Worm (Caenorhabditis elegans): Measurements from ENCODE around the gene sel-11.

sel-11 gene

DNA sequence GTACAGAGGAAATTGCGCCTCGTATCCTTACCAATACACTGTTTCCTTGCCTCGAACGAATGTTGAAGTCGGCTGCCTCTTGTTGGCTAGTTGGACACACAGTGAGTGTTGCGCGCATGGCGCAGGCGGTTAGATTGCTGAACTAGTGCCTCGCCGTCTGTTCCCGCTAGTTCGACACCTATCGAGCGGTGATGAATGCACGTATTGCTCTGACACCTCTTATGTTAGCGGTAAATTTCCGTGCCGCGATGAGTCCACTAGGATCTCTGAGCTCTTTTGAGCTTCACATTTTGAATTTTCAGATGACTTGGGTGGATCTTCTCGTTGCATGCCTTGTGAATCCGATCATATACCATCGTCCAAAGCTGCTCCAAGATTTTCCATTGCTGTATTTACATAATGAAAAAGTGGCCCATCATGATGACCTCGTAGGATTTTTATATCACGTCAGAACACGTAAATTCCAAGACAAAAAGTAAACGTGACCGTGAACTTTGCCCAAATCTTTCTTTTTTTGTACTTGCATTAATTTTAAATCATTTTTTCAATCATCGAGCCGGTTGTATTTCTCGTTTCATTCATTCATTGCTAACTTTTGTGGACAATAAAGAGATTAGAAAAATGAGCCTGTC is 15.8 kb downstream of the sel-11 start, which contains the start of gene F55A11.11 (continued):
- TF ChIP-seq ceh-22 (tag; optimal IDR thresholded peaks at IDR 0.05) = peak; percentile 44
- peak; percentile 59 for TF ChIP-seq hlh-30 (tag; optimal IDR thresholded peaks at IDR 0.05; ENCODE audit: insufficient read depth)
- TF ChIP-seq ceh-19 (GFP tag; optimal IDR thresholded peaks at IDR 0.05) = peak; percentile 96
- TF ChIP-seq elt-4 (tag; optimal IDR thresholded peaks at IDR 0.05) = peak; percentile 52
- TF ChIP-seq ets-4 (tag; optimal IDR thresholded peaks at IDR 0.05) = peak; percentile 63
- peak; percentile 80 for TF ChIP-seq mec-3 (tag; optimal IDR thresholded peaks at IDR 0.05; ENCODE audit: borderline replicate concordance)
- peak; percentile 98 for TF ChIP-seq pha-2 (tag; optimal IDR thresholded peaks at IDR 0.05)
- TF ChIP-seq hlh-8 (tag; optimal IDR thresholded peaks at IDR 0.05) = peak; percentile 85
- peak; percentile 92 for TF ChIP-seq T23F11.4 (GFP tag; optimal IDR thresholded peaks at IDR 0.05)
- TF ChIP-seq tbx-2 (tag; optimal IDR thresholded peaks at IDR 0.05) = peak; percentile 94
- peak; percentile 89 for TF ChIP-seq sox-2 (GFP tag; IDR thresholded peaks at IDR 0.05)
- peak; percentile 91 for TF ChIP-seq ceh-48 (tag; optimal IDR thresholded peaks at IDR 0.05)
- TF ChIP-seq F13H6.1 (tag; optimal IDR thresholded peaks at IDR 0.05) = peak; percentile 87
- TF ChIP-seq C38D4.7 (GFP tag; optimal IDR thresholded peaks at IDR 0.05) = peak; percentile 89
- TF ChIP-seq unc-55 (GFP tag; optimal IDR thresholded peaks at IDR 0.05) = no peak
- peak; percentile 61 for TF ChIP-seq tbx-7 (tag; optimal IDR thresholded peaks at IDR 0.05)
- no peak for TF ChIP-seq pha-4 (tag; optimal IDR thresholded peaks at IDR 0.05)
- peak; percentile 94 for TF ChIP-seq fkh-6 (tag; optimal IDR thresholded peaks at IDR 0.05)
- peak; percentile 88 for TF ChIP-seq ceh-9 (tag; optimal IDR thresholded peaks at IDR 0.05)
- peak; percentile 88 for TF ChIP-seq ceh-24 (tag; optimal IDR thresholded peaks at IDR 0.05)
- peak; percentile 81 for TF ChIP-seq nfya-1 (tag; optimal IDR thresholded peaks at IDR 0.05)
- TF ChIP-seq lin-11 (tag; optimal IDR thresholded peaks at IDR 0.05) = peak; percentile 91
- TF ChIP-seq hlh-13 (GFP tag; optimal IDR thresholded peaks at IDR 0.05) = peak; percentile 94
- TF ChIP-seq pag-3 (tag; optimal IDR thresholded peaks at IDR 0.05; ENCODE audit: borderline replicate concordance) = peak; percentile 75
- TF ChIP-seq pros-1 (tag; optimal IDR thresholded peaks at IDR 0.05) = peak; percentile 73
- TF ChIP-seq ceh-34 (tag; optimal IDR thresholded peaks at IDR 0.05) = peak; percentile 92
- peak; percentile 48 for TF ChIP-seq lim-6 (tag; optimal IDR thresholded peaks at IDR 0.05)
- peak; percentile 95 for TF ChIP-seq che-1 (tag; optimal IDR thresholded peaks at IDR 0.05)
- peak; percentile 89 for TF ChIP-seq eyg-1 (tag; optimal IDR thresholded peaks at IDR 0.05)
- no peak for TF ChIP-seq unc-42 (tag; optimal IDR thresholded peaks at IDR 0.05)
- peak; percentile 95 for TF ChIP-seq ref-2 (tag; optimal IDR thresholded peaks at IDR 0.05)
- peak; percentile 95 for TF ChIP-seq syd-9 (tag; optimal IDR thresholded peaks at IDR 0.05)
- peak; percentile 89 for TF ChIP-seq Y22D7AL.16 (tag; optimal IDR thresholded peaks at IDR 0.05)

ce11 chrV:11787258-11787657 is 20.1 kb downstream of the sel-11 start, which contains the start of gene F55A11.7:
Gene F55A11.7, minus strand, starts transcription at chrV:11787443.
- TF ChIP-seq ceh-45 (GFP tag; IDR thresholded peaks at IDR 0.05) (no peak), fkh-10 (GFP tag; optimal IDR thresholded peaks at IDR 0.05) (no peak), hlh-6 (tag; optimal IDR thresholded peaks at IDR 0.05) (no peak), sox-2 (GFP tag; IDR thresholded peaks at IDR 0.05) (no peak), lim-6 (tag; optimal IDR thresholded peaks at IDR 0.05) (no peak), nfya-1 (tag; optimal IDR thresholded peaks at IDR 0.05) (no peak), nhr-11 (tag; optimal IDR thresholded peaks at IDR 0.05) (no peak), K09A11.1 (tag; optimal IDR thresholded peaks at IDR 0.05; ENCODE audit: insufficient read depth) (no peak), unc-86 (tag; optimal IDR thresholded peaks at IDR 0.05) (no peak), hlh-15 (tag; optimal IDR thresholded peaks at IDR 0.05) (no peak), C08G9.2 (tag; optimal IDR thresholded peaks at IDR 0.05) (no peak), madf-2 (tag; optimal IDR thresholded peaks at IDR 0.05) (no peak), pros-1 (tag; optimal IDR thresholded peaks at IDR 0.05) (no peak), pha-2 (tag; optimal IDR thresholded peaks at IDR 0.05) (no peak), pag-3 (tag; optimal IDR thresholded peaks at IDR 0.05; ENCODE audit: borderline replicate concordance) (no peak), ceh-22 (tag; optimal IDR thresholded peaks at IDR 0.05) (no peak)
